Worm (Caenorhabditis elegans) whole organism, mixed stage, embryonic: ENCODE measurements around the gene mrp-7.

ENCODE experiments used
- lin-13 ChIP-seq: fragments of 150-350 bp; optimal IDR thresholded peaks from 2 replicates; lab custom pipeline; 2014; ENCODE audit warnings: missing biosample characterization, missing genetic modification characterization
- pha-4 ChIP-seq: fragments of 150-350 bp; optimal IDR thresholded peaks from 2 replicates; lab custom pipeline; 2018; ENCODE audit warnings: missing biosample characterization, missing genetic modification reagents, missing genetic modification characterization

DNA sequence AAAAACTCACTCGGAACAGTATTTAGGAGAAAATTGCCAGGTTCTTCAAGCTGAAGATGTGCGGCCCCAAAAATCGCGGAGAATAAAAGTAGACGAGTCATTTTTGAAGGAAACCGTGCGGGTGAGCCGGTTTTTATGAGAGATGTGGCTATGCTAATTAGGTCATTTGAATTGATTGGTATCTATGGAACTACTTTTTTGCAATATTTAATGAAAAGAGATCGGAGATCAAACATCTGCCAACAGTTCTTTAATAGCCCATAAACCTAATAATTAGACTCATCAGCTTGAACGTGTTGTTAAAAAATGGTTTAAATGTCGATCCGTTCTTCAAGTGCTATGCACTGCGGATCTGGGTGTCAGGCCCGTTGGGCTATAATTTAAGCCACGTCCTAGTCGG, 40.8 kb downstream of the mrp-7 start, which contains the start of gene Y43F8C.16:
- TF ChIP-seq pha-4 (no peak), lin-13 (no peak)
